Fruit fly (Drosophila melanogaster) whole organism, embryonic: ENCODE measurements around the gene CG33947.

ENCODE experiments used
- B-H1 ChIP-seq: fragments of 200-800 bp; sonication (Bioruptor generic); IDR thresholded peaks from 3 replicates; pipeline ENCODE4 v1.3.6; 2022; ENCODE audit warnings: missing biosample characterization, missing genetic modification characterization
- CG10654 ChIP-seq: fragments of 200-800 bp; sonication (Bioruptor generic); optimal IDR thresholded peaks from 2 replicates; lab custom pipeline; 2016; ENCODE audit warnings: missing biosample characterization, missing genetic modification characterization
- CG11560 ChIP-seq: fragments of 200-800 bp; sonication (Bioruptor generic); IDR thresholded peaks from 3 replicates; pipeline ENCODE4 v1.3.6; 2022; ENCODE audit warnings: missing biosample characterization, missing genetic modification characterization
- CG1529 ChIP-seq: fragments of 200-800 bp; sonication (Bioruptor generic); optimal IDR thresholded peaks from 3 replicates; lab custom pipeline; 2018; ENCODE audit warnings: missing biosample characterization, missing genetic modification characterization
- CG16815 ChIP-seq: fragments of 200-800 bp; sonication (Bioruptor generic); optimal IDR thresholded peaks from 3 replicates; lab custom pipeline; 2017; ENCODE audit warnings: missing biosample characterization, mild to moderate bottlenecking, missing genetic modification characterization
- CG17328 ChIP-seq: fragments of 200-800 bp; sonication (Bioruptor generic); IDR thresholded peaks from 2 replicates; pipeline ENCODE4 v1.3.6; 2022; ENCODE audit warnings: missing biosample characterization, missing genetic modification characterization
- CG17361 ChIP-seq: fragments of 200-800 bp; sonication (Bioruptor generic); IDR thresholded peaks from 3 replicates; pipeline ENCODE4 v1.3.6; 2022; ENCODE audit warnings: missing biosample characterization, missing genetic modification characterization
- CG2678 ChIP-seq: fragments of 200-800 bp; sonication (Bioruptor generic); optimal IDR thresholded peaks from 3 replicates; lab custom pipeline; 2019; ENCODE audit warnings: missing biosample characterization, mild to moderate bottlenecking, missing genetic modification characterization, moderate library complexity
- CG31224 ChIP-seq: fragments of 200-800 bp; sonication (Bioruptor generic); IDR thresholded peaks from 2 replicates; pipeline ENCODE4 v1.3.6; 2022; ENCODE audit warnings: missing biosample characterization, missing genetic modification characterization
- CG34376 ChIP-seq: fragments of 200-800 bp; sonication (Bioruptor generic); optimal IDR thresholded peaks from 2 replicates; lab custom pipeline; 2018; ENCODE audit warnings: missing biosample characterization, mild to moderate bottlenecking, missing genetic modification characterization
- CG4360 ChIP-seq: fragments of 200-800 bp; sonication (Bioruptor generic); IDR thresholded peaks from 2 replicates; pipeline ENCODE4 v1.3.6; 2022; ENCODE audit warnings: missing biosample characterization, missing genetic modification characterization
- CG6765 ChIP-seq: fragments of 200-800 bp; sonication (Bioruptor generic); optimal IDR thresholded peaks from 3 replicates; lab custom pipeline; 2017; ENCODE audit warnings: missing biosample characterization, mild to moderate bottlenecking, missing genetic modification characterization
- CG7745 ChIP-seq: fragments of 200-800 bp; sonication (Bioruptor generic); optimal IDR thresholded peaks from 2 replicates; lab custom pipeline; 2018; ENCODE audit warnings: missing biosample characterization, mild to moderate bottlenecking, missing genetic modification characterization, moderate library complexity
- CG8281 ChIP-seq: fragments of 200-800 bp; sonication (Bioruptor generic); optimal IDR thresholded peaks from 2 replicates; lab custom pipeline; 2018; ENCODE audit warnings: missing biosample characterization, mild to moderate bottlenecking, missing genetic modification characterization, moderate library complexity
- CG9876 ChIP-seq: fragments of 200-800 bp; sonication (Bioruptor generic); optimal IDR thresholded peaks from 2 replicates; lab custom pipeline; 2016; ENCODE audit warnings: missing biosample characterization, missing genetic modification characterization
- Dip3 ChIP-seq: fragments of 200-800 bp; sonication (Bioruptor generic); optimal IDR thresholded peaks from 3 replicates; lab custom pipeline; 2016; ENCODE audit warnings: missing biosample characterization, missing genetic modification characterization
- Dll ChIP-seq: fragments of 200-800 bp; sonication (Bioruptor generic); IDR thresholded peaks from 4 replicates; pipeline ENCODE4 v1.3.6; 2022; ENCODE audit warnings: missing biosample characterization, missing genetic modification characterization; ENCODE audit not compliant: partially characterized antibody
- Doc3 ChIP-seq: fragments of 200-800 bp; sonication (Bioruptor generic); IDR thresholded peaks from 3 replicates; pipeline ENCODE4 v1.3.6; 2022; ENCODE audit warnings: missing biosample characterization, missing genetic modification characterization; ENCODE audit not compliant: partially characterized antibody
- Drgx ChIP-seq: fragments of 200-800 bp; sonication (Bioruptor generic); IDR thresholded peaks from 2 replicates; pipeline ENCODE4 v1.3.6; 2022; ENCODE audit warnings: missing biosample characterization, missing genetic modification characterization
- HLH3B ChIP-seq: fragments of 200-800 bp; sonication (Bioruptor generic); IDR thresholded peaks from 2 replicates; pipeline ENCODE4 v1.3.6; 2022; ENCODE audit warnings: missing biosample characterization, missing genetic modification characterization
- HLH4C ChIP-seq: fragments of 200-800 bp; sonication (Bioruptor generic); IDR thresholded peaks from 3 replicates; pipeline ENCODE4 v1.3.6; 2022; ENCODE audit warnings: missing biosample characterization, missing genetic modification characterization; ENCODE audit not compliant: partially characterized antibody
- Hr3 ChIP-seq: fragments of 200-800 bp; sonication (Bioruptor generic); optimal IDR thresholded peaks from 3 replicates; lab custom pipeline; 2016; ENCODE audit warnings: missing biosample characterization, missing genetic modification characterization
- Lhr ChIP-seq: fragments of 200-800 bp; sonication (Bioruptor generic); optimal IDR thresholded peaks from 3 replicates; lab custom pipeline; 2017; ENCODE audit warnings: mild to moderate bottlenecking, missing biosample characterization, missing genetic modification reagents, missing genetic modification characterization
- Lim3 ChIP-seq: fragments of 200-800 bp; sonication (Bioruptor generic); IDR thresholded peaks from 2 replicates; pipeline ENCODE4 v1.3.6; 2022; ENCODE audit warnings: missing biosample characterization, missing genetic modification characterization
- Med ChIP-seq: fragments of 200-800 bp; sonication (Bioruptor generic); peaks from one replicate; lab custom pipeline; 2016; ENCODE audit warnings: missing biosample characterization, missing genetic modification characterization, mild to moderate bottlenecking, inconsistent platforms, moderate library complexity
- Nf-YA ChIP-seq: fragments of 200-800 bp; sonication (Bioruptor generic); IDR thresholded peaks from 2 replicates; pipeline ENCODE4 v1.3.6; 2022; ENCODE audit warnings: missing biosample characterization, missing genetic modification characterization
- Oli ChIP-seq: fragments of 200-800 bp; sonication (Bioruptor generic); optimal IDR thresholded peaks from 2 replicates; lab custom pipeline; 2018; ENCODE audit warnings: missing biosample characterization, mild to moderate bottlenecking, missing genetic modification characterization, moderate library complexity
- Poxn ChIP-seq: fragments of 200-800 bp; sonication (Bioruptor generic); IDR thresholded peaks from 2 replicates; pipeline ENCODE4 v1.3.6; 2022; ENCODE audit warnings: missing biosample characterization, missing genetic modification characterization
- Ptx1 ChIP-seq: fragments of 200-800 bp; sonication (Bioruptor generic); IDR thresholded peaks from 2 replicates; pipeline ENCODE4 v1.3.6; 2022; ENCODE audit warnings: missing biosample characterization, missing genetic modification characterization
- Side ChIP-seq: fragments of 200-800 bp; sonication (Bioruptor generic); optimal IDR thresholded peaks from 2 replicates; lab custom pipeline; 2016; ENCODE audit warnings: missing biosample characterization, missing genetic modification characterization
- Xbp1 ChIP-seq: fragments of 200-800 bp; sonication (Bioruptor generic); optimal IDR thresholded peaks from 3 replicates; lab custom pipeline; 2016; ENCODE audit warnings: missing biosample characterization, mild to moderate bottlenecking, missing genetic modification characterization
- Xrp1 ChIP-seq: fragments of 200-800 bp; sonication (Bioruptor generic); IDR thresholded peaks from 2 replicates; pipeline ENCODE4 v1.3.6; 2022; ENCODE audit warnings: missing biosample characterization, missing genetic modification characterization
- ash1 ChIP-seq: fragments of 200-800 bp; sonication (Bioruptor generic); optimal IDR thresholded peaks from 2 replicates; lab custom pipeline; 2018; ENCODE audit warnings: missing biosample characterization, mild to moderate bottlenecking, missing genetic modification characterization
- az2 ChIP-seq: fragments of 200-800 bp; sonication (Bioruptor generic); optimal IDR thresholded peaks from 3 replicates; lab custom pipeline; 2016; ENCODE audit warnings: missing biosample characterization, missing genetic modification characterization
- bab2 ChIP-seq: fragments of 200-800 bp; sonication (Bioruptor generic); optimal IDR thresholded peaks from 2 replicates; lab custom pipeline; 2016; ENCODE audit warnings: missing biosample characterization, missing genetic modification characterization
- chif ChIP-seq, 2 experiments: fragments of 200-800 bp; sonication (Bioruptor generic); optimal IDR thresholded peaks; 3 replicates each; lab custom pipeline; 2016; ENCODE audit warnings: missing biosample characterization in 2 of 2, missing genetic modification characterization in 2 of 2
- chinmo ChIP-seq: fragments of 200-800 bp; sonication (Bioruptor generic); IDR thresholded peaks from 4 replicates; pipeline ENCODE4 v1.3.6; 2022; ENCODE audit warnings: missing biosample characterization, missing genetic modification characterization; ENCODE audit not compliant: partially characterized antibody
- gfzf ChIP-seq: fragments of 200-800 bp; sonication (Bioruptor generic); optimal IDR thresholded peaks from 2 replicates; lab custom pipeline; 2016; ENCODE audit warnings: missing biosample characterization, mild to moderate bottlenecking, missing genetic modification characterization, moderate library complexity
- hb ChIP-seq: fragments of 200-800 bp; sonication (Bioruptor generic); IDR thresholded peaks from 3 replicates; pipeline ENCODE4 v1.3.6; 2022; ENCODE audit warnings: missing biosample characterization, missing genetic modification characterization; ENCODE audit not compliant: partially characterized antibody
- nmo ChIP-seq: fragments of 200-800 bp; sonication (Bioruptor generic); optimal IDR thresholded peaks from 2 replicates; lab custom pipeline; 2018; ENCODE audit warnings: missing biosample characterization, mild to moderate bottlenecking, missing genetic modification characterization, moderate library complexity
- oc ChIP-seq: fragments of 200-800 bp; sonication (Bioruptor generic); optimal IDR thresholded peaks from 2 replicates; lab custom pipeline; 2018; ENCODE audit warnings: missing biosample characterization, mild to moderate bottlenecking, missing genetic modification characterization, moderate library complexity
- peb ChIP-seq: fragments of 200-800 bp; sonication (Bioruptor generic); IDR thresholded peaks from 2 replicates; pipeline ENCODE4 v1.3.6; 2022; ENCODE audit warnings: missing biosample characterization, missing genetic modification characterization
- pita ChIP-seq: fragments of 200-800 bp; sonication (Bioruptor generic); optimal IDR thresholded peaks from 2 replicates; lab custom pipeline; 2017; ENCODE audit warnings: missing biosample characterization, mild to moderate bottlenecking, missing genetic modification characterization
- repo ChIP-seq: fragments of 200-800 bp; sonication (Bioruptor generic); optimal IDR thresholded peaks from 2 replicates; lab custom pipeline; 2016; ENCODE audit warnings: missing biosample characterization, missing genetic modification characterization
- stwl ChIP-seq: fragments of 200-800 bp; sonication (Bioruptor generic); optimal IDR thresholded peaks from 3 replicates; lab custom pipeline; 2018; ENCODE audit warnings: missing biosample characterization, mild to moderate bottlenecking, missing genetic modification characterization, moderate library complexity
- unc-4 ChIP-seq: fragments of 200-800 bp; sonication (Bioruptor generic); IDR thresholded peaks from 2 replicates; pipeline ENCODE4 v1.3.6; 2022; ENCODE audit warnings: missing biosample characterization, missing genetic modification characterization; ENCODE audit not compliant: partially characterized antibody
- unpg ChIP-seq: fragments of 200-800 bp; sonication (Bioruptor generic); optimal IDR thresholded peaks from 3 replicates; lab custom pipeline; 2018; ENCODE audit warnings: missing biosample characterization, mild to moderate bottlenecking, missing genetic modification characterization, moderate library complexity
- usp ChIP-seq: fragments of >200 bp; optimal IDR thresholded peaks from 2 replicates; lab custom pipeline; 2017; ENCODE audit warnings: missing biosample characterization, missing genetic modification characterization
- z ChIP-seq: fragments of 200-800 bp; sonication (Bioruptor generic); IDR thresholded peaks from 3 replicates; pipeline ENCODE4 v1.3.6; 2022; ENCODE audit warnings: missing biosample characterization, missing genetic modification characterization
- zf30C ChIP-seq: fragments of 200-800 bp; sonication (Bioruptor generic); optimal IDR thresholded peaks from 3 replicates; lab custom pipeline; 2018; ENCODE audit warnings: missing biosample characterization, mild to moderate bottlenecking, missing genetic modification characterization

The CG33947 gene

DNA sequence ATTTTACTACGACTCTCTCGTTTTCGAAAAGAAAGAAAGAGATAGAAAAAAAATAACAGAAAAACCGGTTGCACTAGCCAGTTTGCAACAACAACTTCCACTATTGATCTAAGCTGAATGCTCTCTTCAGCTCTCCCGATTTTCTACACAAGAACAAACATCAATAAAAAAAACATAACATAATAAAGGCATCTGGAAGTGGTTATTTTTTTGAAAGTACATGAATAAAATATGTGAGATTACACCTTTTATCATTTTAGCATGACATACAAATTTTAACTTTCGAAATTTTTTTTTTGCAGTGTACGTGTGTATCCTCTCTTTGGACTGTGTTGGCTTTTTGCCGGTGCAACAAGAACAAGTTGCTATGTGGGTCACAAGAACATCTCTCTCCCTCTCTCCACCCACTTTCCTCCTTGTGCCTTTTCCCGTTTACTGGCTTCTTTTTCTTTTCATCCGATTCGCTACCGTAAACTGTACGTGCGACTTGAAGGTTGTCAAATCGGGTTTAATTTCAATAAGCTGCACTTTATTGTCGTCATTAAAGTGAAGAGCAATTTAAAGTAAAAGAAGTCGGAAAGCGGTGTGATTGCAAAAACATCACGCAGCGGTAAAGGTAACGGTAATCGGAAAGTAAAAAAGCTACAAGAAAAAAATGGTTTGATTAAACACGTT lies 11.6 kb upstream of the CG33947 start (continued):
- peak; percentile 73; the same call in 1 of the 4 replicates for TF ChIP-seq chinmo (GFP tag; lab: Robert Waterston, UW)
- TF ChIP-seq CG4360 = peak; percentile 86
- peak; percentile 80 for TF ChIP-seq CG31224 (GFP tag; lab: Robert Waterston, UW)
- no peak for TF ChIP-seq HLH4C (GFP tag; lab: Robert Waterston, UW)
- TF ChIP-seq z (GFP tag; lab: Robert Waterston, UW) = peak; percentile 68; the same call in 1 of the 3 replicates
- TF ChIP-seq Oli (tag; lab: Kevin White, UChicago) = peak; percentile 98
- peak; percentile 97 for TF ChIP-seq Side (GFP tag; lab: Kevin White, UChicago)
- peak; percentile 19 for TF ChIP-seq gfzf (GFP tag; lab: Kevin White, UChicago)
- TF ChIP-seq CG11560 = peak; percentile 74
- peak; percentile 94 for TF ChIP-seq Hr3 (GFP tag; lab: Kevin White, UChicago)
- TF ChIP-seq Dip3 (GFP tag; lab: Kevin White, UChicago) = peak; percentile 89
- TF ChIP-seq CG1529 = peak; percentile 97
- peak; percentile 98 for TF ChIP-seq Xrp1 (GFP tag; lab: Robert Waterston, UW)
- TF ChIP-seq repo (GFP tag; lab: Kevin White, UChicago) = peak; percentile 96
- TF ChIP-seq Lim3 (GFP tag; lab: Robert Waterston, UW) = peak; percentile 89
- peak; percentile 33 for TF ChIP-seq ash1 (GFP tag; lab: Kevin White, UChicago)
- no peak for TF ChIP-seq Doc3 (GFP tag; lab: Robert Waterston, UW)
- TF ChIP-seq Xbp1 (GFP tag; lab: Kevin White, UChicago) = peak; percentile 97
- TF ChIP-seq chif (GFP tag; optimal IDR thresholded peaks at IDR 0.05; lab: Kevin White, UChicago) = peak; percentile 98
- TF ChIP-seq Poxn (GFP tag; lab: Robert Waterston, UW) = peak; percentile 53; the same call in 1 of the 2 replicates
- TF ChIP-seq CG7745 = peak; percentile 91
- peak; percentile 95 for TF ChIP-seq B-H1
- TF ChIP-seq hb (GFP tag; lab: Robert Waterston, UW) = no peak
- TF ChIP-seq Dll = no peak
- peak; percentile 97 for TF ChIP-seq CG2678 (tag; lab: Kevin White, UChicago)
- peak; percentile 98 for TF ChIP-seq az2 (GFP tag; lab: Kevin White, UChicago)
- TF ChIP-seq CG6765 (GFP tag; lab: Kevin White, UChicago) = peak; percentile 62
- peak; percentile 97 for TF ChIP-seq unpg
- TF ChIP-seq stwl (tag; lab: Kevin White, UChicago) = peak; percentile 62
- TF ChIP-seq unc-4 (GFP tag; lab: Robert Waterston, UW) = no peak
- peak; percentile 98 for TF ChIP-seq nmo
- peak; percentile 97 for TF ChIP-seq CG17361 (GFP tag; lab: Robert Waterston, UW)
- TF ChIP-seq CG9876 (GFP tag; lab: Kevin White, UChicago) = peak; percentile 89
- TF ChIP-seq CG10654 (GFP tag; lab: Kevin White, UChicago) = peak; percentile 92
- peak; percentile 78 for TF ChIP-seq CG34376 (GFP tag; lab: Kevin White, UChicago)
- peak; percentile 92 for TF ChIP-seq CG16815 (GFP tag; lab: Kevin White, UChicago)
- TF ChIP-seq Ptx1 (GFP tag; lab: Robert Waterston, UW) = peak; percentile 97
- peak; percentile 88 for TF ChIP-seq CG8281 (tag; lab: Kevin White, UChicago)
- peak; percentile 96 for TF ChIP-seq Nf-YA (GFP tag; lab: Robert Waterston, UW)
- peak; percentile 93 for TF ChIP-seq Lhr
- peak; percentile 96 for TF ChIP-seq bab2 (GFP tag; lab: Kevin White, UChicago)
- TF ChIP-seq pita (GFP tag; lab: Kevin White, UChicago) = no peak
- peak; percentile 99 for TF ChIP-seq Drgx
- peak; percentile 99 for TF ChIP-seq CG17328 (GFP tag; lab: Robert Waterston, UW)
- peak; percentile 98 for TF ChIP-seq HLH3B
- TF ChIP-seq peb (GFP tag; lab: Robert Waterston, UW) = peak; percentile 91
- TF ChIP-seq zf30C = peak; percentile 91
- peak; percentile 98 for TF ChIP-seq oc
- TF ChIP-seq Med (GFP tag; lab: Kevin White, UChicago) = peak; percentile 99
- no peak for TF ChIP-seq usp (GFP tag; lab: Kevin White, UChicago)
